Fruit fly (Drosophila melanogaster): Measurements from ENCODE around the gene Eip63F-1.
A peak's percentile ranks its signal among the peaks of the same experiment; 100 is the strongest.

Eip63F-1 gene

dm6 chr3L:3902491-3903198 is 32.8 kb downstream of the Eip63F-1 start, which contains the start of gene Ubi-p63E (continued):
- peak; percentile 54 for TF ChIP-seq Eip75B (GFP tag; optimal IDR thresholded peaks at IDR 0.05)
- TF ChIP-seq achi (GFP tag; optimal IDR thresholded peaks at IDR 0.05) = peak; percentile 57
- TF ChIP-seq CG8632 (GFP tag; optimal IDR thresholded peaks at IDR 0.05) = peak; percentile 49
- peak; percentile 53 for TF ChIP-seq CG3919 (GFP tag; optimal IDR thresholded peaks at IDR 0.05)
- TF ChIP-seq CG1621 (tag; optimal IDR thresholded peaks at IDR 0.05) = peak; percentile 26
- peak; percentile 20 for TF ChIP-seq dac (GFP tag; optimal IDR thresholded peaks at IDR 0.05)
- peak; percentile 68 for TF ChIP-seq Sox15 (GFP tag; optimal IDR thresholded peaks at IDR 0.05)
- TF ChIP-seq Hr38 (GFP tag; optimal IDR thresholded peaks at IDR 0.05) = no peak
- TF ChIP-seq CG32006 (GFP tag; optimal IDR thresholded peaks at IDR 0.05) = peak; percentile 72
- no peak for TF ChIP-seq CG11294 (GFP tag; IDR thresholded peaks at IDR 0.05)
- TF ChIP-seq CG6808 (GFP tag; optimal IDR thresholded peaks at IDR 0.05) = peak; percentile 44
- TF ChIP-seq CG10631 (GFP tag; optimal IDR thresholded peaks at IDR 0.05) = peak; percentile 71
- peak; percentile 45 for TF ChIP-seq CG3032 (tag; optimal IDR thresholded peaks at IDR 0.05)
- TF ChIP-seq Ets21C (GFP tag; optimal IDR thresholded peaks at IDR 0.05) = peak; percentile 61
- TF ChIP-seq CG16779 (tag; optimal IDR thresholded peaks at IDR 0.05) = no peak
- TF ChIP-seq CG34406 (GFP tag; optimal IDR thresholded peaks at IDR 0.05) = peak; percentile 47

- TF ChIP-seq CG6276 (GFP tag; optimal IDR thresholded peaks at IDR 0.05) (peak; percentile 51), Ets96B (tag; optimal IDR thresholded peaks at IDR 0.05) (no peak), achi (GFP tag; optimal IDR thresholded peaks at IDR 0.05) (no peak), vri (GFP tag; optimal IDR thresholded peaks at IDR 0.05) (peak; percentile 5), Hr4 (GFP tag; optimal IDR thresholded peaks at IDR 0.05) (no peak), CG6808 (GFP tag; optimal IDR thresholded peaks at IDR 0.05) (peak; percentile 60), CG8119 (GFP tag; IDR thresholded peaks at IDR 0.05) (no peak), CG3032 (tag; optimal IDR thresholded peaks at IDR 0.05) (no peak), CG7368 (GFP tag; optimal IDR thresholded peaks at IDR 0.05) (no peak), dac (GFP tag; optimal IDR thresholded peaks at IDR 0.05) (no peak), acj6 (GFP tag; optimal IDR thresholded peaks at IDR 0.05) (no peak), Smox (GFP tag; optimal IDR thresholded peaks at IDR 0.05) (no peak), Hr38 (GFP tag; optimal IDR thresholded peaks at IDR 0.05) (no peak), CG6792 (GFP tag; optimal IDR thresholded peaks at IDR 0.05) (no peak), Blimp-1 (GFP tag; optimal IDR thresholded peaks at IDR 0.05) (no peak), svp (GFP tag) (no peak), fkh (GFP tag; optimal IDR thresholded peaks at IDR 0.05) (peak; percentile 49), CG8319 (GFP tag; optimal IDR thresholded peaks at IDR 0.05) (no peak), Sox14 (GFP tag; optimal IDR thresholded peaks at IDR 0.05) (peak; percentile 86), dsx (GFP tag; optimal IDR thresholded peaks at IDR 0.05; ENCODE audit: poor library complexity, severe bottlenecking) (peak; percentile 69), eg (GFP tag; IDR thresholded peaks at IDR 0.05) (no peak), ss (GFP tag; optimal IDR thresholded peaks at IDR 0.05) (peak; percentile 42 to 62), OdsH (GFP tag; optimal IDR thresholded peaks at IDR 0.05) (no peak), CG11294 (GFP tag; IDR thresholded peaks at IDR 0.05) (no peak), CG34406 (GFP tag; optimal IDR thresholded peaks at IDR 0.05) (no peak), spab (GFP tag; optimal IDR thresholded peaks at IDR 0.05) (peak; percentile 7), Eip78C (GFP tag) (peak; percentile 44), fd59A (GFP tag; optimal IDR thresholded peaks at IDR 0.05) (no peak), Gug (GFP tag; IDR thresholded peaks at IDR 0.05) (no peak)
These were observed 33.4 kb downstream of the Eip63F-1 start for dm6 chr3L:3901865-3902490.

All from whole organism, prepupa.